Fruit fly (Drosophila melanogaster): ENCODE measurements around the gene pasi1.

Gene pasi1

dm6 chr3R:17810951-17811706 lies 16.3 kb downstream of the pasi1 start, which contains the start of the genes Alg1 and tinc (continued):
- peak; percentile 81 for TF ChIP-seq CG13296 (GFP tag; optimal IDR thresholded peaks at IDR 0.05)
- no peak for TF ChIP-seq CG4707 (GFP tag; optimal IDR thresholded peaks at IDR 0.05)
- TF ChIP-seq CG7839 (tag; optimal IDR thresholded peaks at IDR 0.05): peak; percentile 77
- peak; percentile 50; the same call in 1 of the 3 replicates for TF ChIP-seq Opbp (GFP tag; IDR thresholded peaks at IDR 0.05; ENCODE audit: partially characterized antibody)
- TF ChIP-seq CG32767 (GFP tag; IDR thresholded peaks at IDR 0.05): peak; percentile 13; the same call in 1 of the 2 replicates
- TF ChIP-seq lilli (GFP tag; optimal IDR thresholded peaks at IDR 0.05): peak; percentile 78
- no peak for TF ChIP-seq CG14441 (GFP tag; IDR thresholded peaks at IDR 0.05)
- TF ChIP-seq Mrtf (GFP tag; IDR thresholded peaks at IDR 0.05): no peak
- peak; percentile 60 for TF ChIP-seq Taf1 (GFP tag; IDR thresholded peaks at IDR 0.05)
- TF ChIP-seq CG10209 (GFP tag; optimal IDR thresholded peaks at IDR 0.05): peak; percentile 53
- TF ChIP-seq CG17359 (tag; optimal IDR thresholded peaks at IDR 0.05): peak; percentile 76
- TF ChIP-seq lbe (GFP tag; optimal IDR thresholded peaks at IDR 0.05): no peak
- no peak for TF ChIP-seq CG10321 (GFP tag; IDR thresholded peaks at IDR 0.05)
- TF ChIP-seq CG3065 (GFP tag; optimal IDR thresholded peaks at IDR 0.05): no peak
- peak; percentile 63 for TF ChIP-seq Ets65A (GFP tag)
- peak; percentile 32 for TF ChIP-seq Mad (GFP tag; optimal IDR thresholded peaks at IDR 0.05)
- TF ChIP-seq tup (GFP tag; optimal IDR thresholded peaks at IDR 0.05): no peak
- TF ChIP-seq Meics (GFP tag; optimal IDR thresholded peaks at IDR 0.05): peak; percentile 67
- TF ChIP-seq CG4424 (GFP tag; optimal IDR thresholded peaks at IDR 0.05): peak; percentile 60
- peak; percentile 76 for TF ChIP-seq YL-1 (GFP tag; optimal IDR thresholded peaks at IDR 0.05)
- TF ChIP-seq CG10366 (GFP tag; IDR thresholded peaks at IDR 0.05): no peak
- TF ChIP-seq CG12744 (GFP tag; optimal IDR thresholded peaks at IDR 0.05): no peak
- TF ChIP-seq CG7987 (GFP tag; optimal IDR thresholded peaks at IDR 0.05): no peak
- peak; percentile 19 for TF ChIP-seq CG18764 (GFP tag; optimal IDR thresholded peaks at IDR 0.05)
- peak in 1 of 2 experiments; percentile 53 for TF ChIP-seq Pdp1 (GFP tag; optimal IDR thresholded peaks at IDR 0.05)
- peak in 1 of 2 experiments; percentile 68 for TF ChIP-seq bsh (GFP tag; optimal IDR thresholded peaks at IDR 0.05)
- no peak for TF ChIP-seq cad (GFP tag; optimal IDR thresholded peaks at IDR 0.05)
- peak; percentile 28 for TF ChIP-seq ems (GFP tag; optimal IDR thresholded peaks at IDR 0.05)
- TF ChIP-seq Gug (GFP tag; IDR thresholded peaks at IDR 0.05): no peak
- TF ChIP-seq ATbp (GFP tag; optimal IDR thresholded peaks at IDR 0.05): no peak
- 0 out of 2 replicates have a peak, but pooled peaks have one; percentile 27 for TF ChIP-seq ssp (GFP tag; IDR thresholded peaks at IDR 0.05)
- no peak; the same call in 1 of the 2 replicates for TF ChIP-seq Scr (GFP tag; IDR thresholded peaks at IDR 0.05; ENCODE audit: partially characterized antibody)
- TF ChIP-seq row (GFP tag; IDR thresholded peaks at IDR 0.05): peak; percentile 85
- TF ChIP-seq CG7357 (GFP tag; IDR thresholded peaks at IDR 0.05): 0 out of 3 replicates have a peak, but pooled peaks have one; percentile 58
- TF ChIP-seq en (GFP tag; optimal IDR thresholded peaks at IDR 0.05): no peak
- TF ChIP-seq CG6272 (GFP tag; IDR thresholded peaks at IDR 0.05): no peak
- TF ChIP-seq Dip3 (GFP tag; optimal IDR thresholded peaks at IDR 0.05): peak; percentile 24
- no peak for TF ChIP-seq odd (GFP tag; optimal IDR thresholded peaks at IDR 0.05)
- TF ChIP-seq Blimp-1 (GFP tag; optimal IDR thresholded peaks at IDR 0.05): peak; percentile 10
- TF ChIP-seq Optix (GFP tag; IDR thresholded peaks at IDR 0.05): no peak
- peak; percentile 58 for TF ChIP-seq dmrt11E (tag; optimal IDR thresholded peaks at IDR 0.05)
- no peak for TF ChIP-seq CG15011 (GFP tag; optimal IDR thresholded peaks at IDR 0.05)
- TF ChIP-seq gt (GFP tag; IDR thresholded peaks at IDR 0.05): no peak
- peak; percentile 42 for TF ChIP-seq CG10654 (GFP tag; optimal IDR thresholded peaks at IDR 0.05)
- peak; percentile 84 for TF ChIP-seq sug (tag; optimal IDR thresholded peaks at IDR 0.05)
- peak; percentile 45; the same call in 1 of the 2 replicates for TF ChIP-seq sob (GFP tag; IDR thresholded peaks at IDR 0.05)
- TF ChIP-seq Hand (GFP tag; optimal IDR thresholded peaks at IDR 0.05): peak; percentile 2
- TF ChIP-seq Sry-β (GFP tag; optimal IDR thresholded peaks at IDR 0.05): no peak
- peak; percentile 37 for TF ChIP-seq fd96Cb (tag; optimal IDR thresholded peaks at IDR 0.05)

All from whole organism, embryonic.